Fruit fly (Drosophila melanogaster): ENCODE data around the gene brm.

brm gene

dm6 chr3L:15952287-15952686 is 30.4 kb downstream of the brm start:
- TF ChIP-seq h (optimal IDR thresholded peaks at IDR 0.05) (no peak), insv (optimal IDR thresholded peaks at IDR 0.05) (no peak), ttk (optimal IDR thresholded peaks at IDR 0.05) (no peak)

- no peak for TF ChIP-seq Sin3A (optimal IDR thresholded peaks at IDR 0.05)
- no peak for TF ChIP-seq Myc (optimal IDR thresholded peaks at IDR 0.05)
- no peak for TF ChIP-seq ttk (optimal IDR thresholded peaks at IDR 0.05)
- no peak for TF ChIP-seq psq (optimal IDR thresholded peaks at IDR 0.05)
- TF ChIP-seq insv (optimal IDR thresholded peaks at IDR 0.05) = no peak
- TF ChIP-seq h (optimal IDR thresholded peaks at IDR 0.05) = no peak
Measured at dm6 chr3L:15940823-15941222, 41.8 kb downstream of the brm start.

- TF ChIP-seq insv (optimal IDR thresholded peaks at IDR 0.05) (no peak), ttk (optimal IDR thresholded peaks at IDR 0.05) (no peak), psq (optimal IDR thresholded peaks at IDR 0.05) (no peak), h (optimal IDR thresholded peaks at IDR 0.05) (no peak), Sin3A (optimal IDR thresholded peaks at IDR 0.05) (no peak), Myc (optimal IDR thresholded peaks at IDR 0.05) (no peak)
Measured at dm6 chr3L:15924811-15925437, 57.7 kb downstream of the brm start, which contains the start of gene sff. Gene sff (minus strand): TSS chr3L:15924861.

dm6 chr3L:15924319-15924718 is 58.4 kb downstream of the brm start:
- TF ChIP-seq h (optimal IDR thresholded peaks at IDR 0.05) = no peak
- no peak for TF ChIP-seq psq (optimal IDR thresholded peaks at IDR 0.05)
- no peak for TF ChIP-seq Sin3A (optimal IDR thresholded peaks at IDR 0.05)
- TF ChIP-seq ttk (optimal IDR thresholded peaks at IDR 0.05) = no peak
- TF ChIP-seq insv (optimal IDR thresholded peaks at IDR 0.05) = no peak
- no peak for TF ChIP-seq Myc (optimal IDR thresholded peaks at IDR 0.05)

dm6 chr3L:15923352-15923751 is 59.3 kb downstream of the brm start:
- TF ChIP-seq insv (optimal IDR thresholded peaks at IDR 0.05) (no peak), ttk (optimal IDR thresholded peaks at IDR 0.05) (no peak), Sin3A (optimal IDR thresholded peaks at IDR 0.05) (no peak), h (optimal IDR thresholded peaks at IDR 0.05) (no peak), psq (optimal IDR thresholded peaks at IDR 0.05) (no peak), Myc (optimal IDR thresholded peaks at IDR 0.05) (no peak)

dm6 chr3L:15921043-15921621 is 61.5 kb downstream of the brm start:
- TF ChIP-seq insv (optimal IDR thresholded peaks at IDR 0.05) (no peak), Sin3A (optimal IDR thresholded peaks at IDR 0.05) (no peak), Myc (optimal IDR thresholded peaks at IDR 0.05) (no peak), ttk (optimal IDR thresholded peaks at IDR 0.05) (no peak), h (optimal IDR thresholded peaks at IDR 0.05) (no peak), psq (optimal IDR thresholded peaks at IDR 0.05) (no peak)

Measured in Kc167 (cell line).